Fruit fly (Drosophila melanogaster): Measurements from ENCODE around the gene Graf.

The Graf gene

DNA sequence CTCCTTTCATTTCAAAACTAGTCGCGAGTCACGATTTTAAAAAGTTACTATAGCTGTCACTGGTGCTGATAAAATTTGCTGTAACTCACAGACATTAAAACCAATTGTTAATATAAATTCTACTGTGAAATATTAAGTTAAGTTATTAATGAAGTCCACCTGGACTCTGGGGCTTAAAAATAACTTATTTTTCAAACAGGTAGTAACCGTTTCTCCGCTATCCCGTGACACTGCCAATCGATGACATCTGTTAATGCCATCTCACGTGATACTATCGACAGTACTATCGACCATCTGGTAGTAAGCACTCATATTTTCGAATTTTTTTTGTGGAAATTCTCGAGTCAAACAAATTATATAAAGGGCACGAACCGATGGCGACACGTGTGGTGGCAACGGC lies 26.5 kb downstream of the Graf start, which contains the start of the genes CG12379 and MagR (continued):
- TF ChIP-seq gfzf (GFP tag; optimal IDR thresholded peaks at IDR 0.05) = peak; percentile 24
- TF ChIP-seq CG13894 (tag; optimal IDR thresholded peaks at IDR 0.05) = no peak
- peak; percentile 28; the same call in 1 of the 2 replicates for TF ChIP-seq CG10366 (GFP tag; IDR thresholded peaks at IDR 0.05)
- TF ChIP-seq CG32532 (GFP tag; IDR thresholded peaks at IDR 0.05) = peak; percentile 46; the same call in 1 of the 2 replicates
- TF ChIP-seq CG2875 (GFP tag; optimal IDR thresholded peaks at IDR 0.05) = no peak
- peak; percentile 100 for TF ChIP-seq CG3995 (GFP tag; optimal IDR thresholded peaks at IDR 0.05)
- peak; percentile 55 for TF ChIP-seq Camta (GFP tag; optimal IDR thresholded peaks at IDR 0.05)
- no peak for TF ChIP-seq Hmr (GFP tag; optimal IDR thresholded peaks at IDR 0.05)
- 0 out of 2 replicates have a peak, but pooled peaks have one; percentile 46 for TF ChIP-seq ssp (GFP tag; IDR thresholded peaks at IDR 0.05)
- TF ChIP-seq Vsx1 (GFP tag; optimal IDR thresholded peaks at IDR 0.05) = no peak
- no peak for TF ChIP-seq CG4360 (GFP tag; IDR thresholded peaks at IDR 0.05)
- TF ChIP-seq prd (optimal IDR thresholded peaks at IDR 0.05) = no peak
- peak; percentile 70 for TF ChIP-seq prd (GFP tag; IDR thresholded peaks at IDR 0.05)
- TF ChIP-seq CG1792 (GFP tag; optimal IDR thresholded peaks at IDR 0.05) = no peak
- peak; percentile 43 for TF ChIP-seq kni (GFP tag; optimal IDR thresholded peaks at IDR 0.05)
- peak; percentile 74 for TF ChIP-seq phol (tag; optimal IDR thresholded peaks at IDR 0.05)
- TF ChIP-seq psq (GFP tag; optimal IDR thresholded peaks at IDR 0.05) = no peak
- no peak for TF ChIP-seq cas (GFP tag; IDR thresholded peaks at IDR 0.05)
- TF ChIP-seq CG17328 (GFP tag; IDR thresholded peaks at IDR 0.05) = no peak
- TF ChIP-seq Abd-B (GFP tag; optimal IDR thresholded peaks at IDR 0.05) = peak; percentile 63
- TF ChIP-seq wdn (GFP tag; IDR thresholded peaks at IDR 0.05) = no peak
- TF ChIP-seq lola (GFP tag; optimal IDR thresholded peaks at IDR 0.05) = peak in 1 of 3 experiments; percentile 53
- TF ChIP-seq dpn (GFP tag; optimal IDR thresholded peaks at IDR 0.05) = peak; percentile 53 to 71
- peak; percentile 61 for TF ChIP-seq CG17385 (GFP tag; optimal IDR thresholded peaks at IDR 0.05)
- TF ChIP-seq sim (GFP tag; IDR thresholded peaks at IDR 0.05) = no peak
- TF ChIP-seq exex (tag; optimal IDR thresholded peaks at IDR 0.05) = no peak
- TF ChIP-seq CG10543 (GFP tag; optimal IDR thresholded peaks at IDR 0.05) = no peak
- TF ChIP-seq slp2 (GFP tag; optimal IDR thresholded peaks at IDR 0.05) = peak; percentile 42
- peak; percentile 48 for TF ChIP-seq Dad (GFP tag; optimal IDR thresholded peaks at IDR 0.05)
- peak; percentile 48; the same call in 1 of the 2 replicates for TF ChIP-seq MBD-R2 (GFP tag; IDR thresholded peaks at IDR 0.05)
- no peak for TF ChIP-seq GATAe (GFP tag; conservative IDR thresholded peaks at IDR 0.05)
- peak; percentile 49 for TF ChIP-seq CG6272 (GFP tag; IDR thresholded peaks at IDR 0.05)
- TF ChIP-seq CG4404 (GFP tag; IDR thresholded peaks at IDR 0.05) = peak; percentile 55; the same call in 1 of the 2 replicates
- no peak for TF ChIP-seq jing (GFP tag; optimal IDR thresholded peaks at IDR 0.05)
- peak; percentile 53 for TF ChIP-seq Meics (GFP tag; optimal IDR thresholded peaks at IDR 0.05)
- peak; percentile 8 for TF ChIP-seq Elba2 (GFP tag; optimal IDR thresholded peaks at IDR 0.05)
- TF ChIP-seq CG4854 (GFP tag; optimal IDR thresholded peaks at IDR 0.05) = no peak
- no peak for TF ChIP-seq dmrt99B (tag; optimal IDR thresholded peaks at IDR 0.05)
- peak; percentile 70; the same call in 1 of the 3 replicates for TF ChIP-seq hb (GFP tag; IDR thresholded peaks at IDR 0.05; ENCODE audit: partially characterized antibody)
- TF ChIP-seq CG30020 (tag; optimal IDR thresholded peaks at IDR 0.05) = peak; percentile 75
- no peak for TF ChIP-seq CG8944 (GFP tag; optimal IDR thresholded peaks at IDR 0.05)
- no peak for TF ChIP-seq seq (GFP tag; IDR thresholded peaks at IDR 0.05)
- TF ChIP-seq croc (GFP tag; conservative IDR thresholded peaks at IDR 0.05) = no peak; the same call in 2 of the 3 replicates
- TF ChIP-seq CG2202 (tag; optimal IDR thresholded peaks at IDR 0.05) = no peak
- TF ChIP-seq CG1233 (GFP tag; optimal IDR thresholded peaks at IDR 0.05) = peak; percentile 46
- TF ChIP-seq CG6765 (GFP tag; optimal IDR thresholded peaks at IDR 0.05) = no peak
- TF ChIP-seq sob (GFP tag; IDR thresholded peaks at IDR 0.05) = peak; percentile 58
- peak; percentile 71 for TF ChIP-seq Ets65A (GFP tag)
- peak in 1 of 2 experiments; percentile 57 for TF ChIP-seq Hr51 (GFP tag; optimal IDR thresholded peaks at IDR 0.05)
- peak; percentile 61 for TF ChIP-seq Dbx (GFP tag; IDR thresholded peaks at IDR 0.05)
- peak in 1 of 2 experiments; percentile 48 for TF ChIP-seq insv (GFP tag; optimal IDR thresholded peaks at IDR 0.05)
